Worm (Caenorhabditis elegans) whole organism, L3 larva: ENCODE measurements around the gene acdh-2.

Experiments
- elt-3 ChIP-seq, 3 experiments: fragments of 150-350 bp in 1 of 3; sonication (generic microtip) in 2 of 3; optimal IDR thresholded peaks; 2 replicates in 2 of 3; 4 replicates in 1 of 3; lab custom pipeline; 2014 to 2017; ENCODE audit warnings: missing biosample characterization in 3 of 3, missing genetic modification characterization in 3 of 3
- pha-4 ChIP-seq: fragments of 150-350 bp; optimal IDR thresholded peaks from 2 replicates; lab custom pipeline; 2014; ENCODE audit warnings: missing biosample characterization, missing genetic modification reagents, missing genetic modification characterization
- unc-62 ChIP-seq: fragments of 150-350 bp; sonication (generic microtip); optimal IDR thresholded peaks from 4 replicates; lab custom pipeline; 2014; ENCODE audit warnings: missing biosample characterization, missing genetic modification reagents, missing genetic modification characterization

DNA sequence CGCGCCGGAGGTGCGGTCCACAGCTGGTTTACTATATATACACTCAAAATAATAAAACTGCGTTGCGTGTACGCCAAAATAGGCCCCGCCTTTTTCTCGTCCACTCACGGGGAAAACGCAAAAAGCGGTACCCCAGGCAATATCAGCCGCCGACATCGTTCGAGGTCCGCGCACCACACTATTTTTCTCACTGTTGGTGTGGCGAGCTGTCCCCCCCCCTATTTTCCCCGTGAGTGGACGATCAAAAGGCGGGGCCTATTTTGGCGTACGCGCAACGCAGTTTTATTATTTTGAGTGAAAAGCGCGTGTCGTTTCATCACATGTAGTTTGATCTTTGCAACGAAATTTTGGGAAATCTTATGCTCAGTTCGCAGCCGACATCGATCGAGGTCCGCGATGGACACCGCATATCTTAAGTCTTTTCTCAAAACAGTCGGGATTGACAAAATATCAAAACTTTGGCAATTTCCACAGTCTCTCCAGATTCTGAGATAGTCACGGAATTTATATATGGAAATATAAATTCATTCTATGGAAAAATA lies 17.9 kb upstream of the acdh-2 start:
- TF ChIP-seq elt-3 (tag; optimal IDR thresholded peaks at IDR 0.05; lab: Kevin White, UChicago) (no peak), pha-4 (no peak), unc-62 (GFP tag; lab: Kevin White, UChicago) (no peak)
